Worm (Caenorhabditis elegans): ENCODE measurements around the gene cya-1.

DNA sequence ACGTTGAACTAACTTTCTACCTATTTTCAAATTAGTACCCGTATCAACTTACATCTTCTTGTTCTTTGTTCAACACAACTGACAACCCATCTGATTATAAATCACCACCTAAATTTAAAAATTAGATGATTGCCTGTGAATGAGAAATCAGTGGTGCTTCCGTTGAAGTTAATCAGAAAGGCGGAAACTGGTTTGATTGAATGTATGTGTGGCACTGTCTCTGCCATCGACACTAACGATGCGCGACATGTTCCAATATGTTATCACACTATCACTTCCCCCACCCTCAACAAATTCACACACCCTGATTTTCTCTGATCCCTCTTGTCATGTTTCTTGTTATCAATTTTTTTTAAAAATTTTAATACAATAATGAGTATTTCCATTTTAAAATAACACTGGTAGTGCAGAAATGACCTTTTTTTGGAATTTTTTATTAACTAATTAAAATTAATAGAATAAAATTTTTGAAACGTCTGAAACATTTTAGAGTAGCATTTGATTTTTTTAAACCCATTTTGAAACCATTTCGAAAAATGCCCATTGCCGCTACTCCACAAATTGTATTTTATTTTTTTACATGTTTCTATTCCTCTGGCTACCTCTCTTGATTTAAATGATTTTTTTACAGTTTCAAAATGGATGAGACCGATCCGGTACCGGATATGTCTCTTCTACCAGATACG lies 10.0 kb upstream of the cya-1 start, which contains the start of gene ced-11:
- no peak for TF ChIP-seq nhr-102 (tag; optimal IDR thresholded peaks at IDR 0.05)
- TF ChIP-seq skn-1 (tag; optimal IDR thresholded peaks at IDR 0.05), result no peak
- no peak for TF ChIP-seq lin-15B (tag; optimal IDR thresholded peaks at IDR 0.05)
- TF ChIP-seq nhr-237 (tag; optimal IDR thresholded peaks at IDR 0.05), result no peak
- TF ChIP-seq lin-13 (GFP tag; optimal IDR thresholded peaks at IDR 0.05), result no peak
- TF ChIP-seq lin-39 (tag; optimal IDR thresholded peaks at IDR 0.05), result no peak
- TF ChIP-seq daf-12 (tag; optimal IDR thresholded peaks at IDR 0.05), result no peak
- TF ChIP-seq unc-130 (GFP tag; optimal IDR thresholded peaks at IDR 0.05), result no peak

Data from whole organism, L4 larva.